Fruit fly (Drosophila melanogaster): Measurements from ENCODE around the gene fid.

Gene fid

DNA sequence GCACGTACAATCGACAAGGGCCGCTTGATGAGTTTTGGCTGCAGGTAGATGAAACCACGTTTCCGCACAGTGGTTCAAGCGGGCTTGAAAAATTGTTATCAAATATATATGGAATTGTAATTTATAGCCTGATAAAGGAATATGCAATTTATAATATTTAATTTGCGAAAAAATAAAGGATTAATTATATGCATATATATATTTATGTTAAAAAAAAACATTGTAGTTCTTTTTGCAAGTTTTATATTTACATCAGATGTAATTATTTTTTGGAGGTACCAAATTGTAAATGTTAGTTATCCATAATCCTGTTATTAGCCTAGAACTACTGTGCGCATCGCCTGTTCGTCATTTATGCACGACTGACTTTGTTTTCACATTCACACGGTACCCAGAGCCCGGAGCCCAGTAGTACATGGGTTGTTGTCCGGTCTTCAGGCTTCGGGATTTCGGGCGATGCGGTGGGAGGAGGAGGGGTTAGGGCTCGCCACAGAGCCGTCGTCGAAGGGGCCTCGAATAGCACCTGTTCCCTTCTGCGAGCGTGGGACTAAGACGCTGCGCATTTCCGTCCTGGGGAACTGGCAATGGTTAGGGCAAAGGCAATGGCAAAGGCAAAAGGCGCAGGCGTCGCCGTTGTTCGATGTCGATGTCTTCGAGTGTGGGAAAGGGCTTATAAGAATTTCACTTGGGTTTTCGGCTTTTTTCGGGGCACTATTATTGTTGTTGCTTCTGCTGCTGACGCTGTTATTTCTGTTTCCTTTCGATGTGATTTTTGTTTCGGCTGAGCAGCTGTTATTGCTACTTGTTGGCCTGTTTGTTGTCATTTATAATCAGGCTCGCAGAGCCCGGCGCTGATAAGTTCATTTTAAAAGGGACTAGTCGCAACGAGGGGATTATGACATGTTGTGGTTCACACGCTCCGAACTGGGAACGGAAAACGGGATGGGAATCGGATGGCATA, 48.2 kb downstream of the fid start (continued):
- TF ChIP-seq slp2 (GFP tag; optimal IDR thresholded peaks at IDR 0.05): no peak
- TF ChIP-seq CG2875 (GFP tag; optimal IDR thresholded peaks at IDR 0.05): peak; percentile 86
- no peak for TF ChIP-seq Tbp (GFP tag; optimal IDR thresholded peaks at IDR 0.05)
- TF ChIP-seq chinmo (GFP tag; IDR thresholded peaks at IDR 0.05; ENCODE audit: partially characterized antibody): no peak
- 0 out of 2 replicates have a peak, but pooled peaks have one; percentile 7 for TF ChIP-seq CG16779 (GFP tag; IDR thresholded peaks at IDR 0.05)
- peak; percentile 53 for TF ChIP-seq CG4328 (GFP tag; optimal IDR thresholded peaks at IDR 0.05)
- no peak for TF ChIP-seq tup (GFP tag; optimal IDR thresholded peaks at IDR 0.05)
- no peak for TF ChIP-seq Myb (GFP tag; optimal IDR thresholded peaks at IDR 0.05)
- TF ChIP-seq Dref (GFP tag; IDR thresholded peaks at IDR 0.05): no peak
- peak; percentile 56; the same call in 1 of the 2 replicates for TF ChIP-seq CG8765 (GFP tag; IDR thresholded peaks at IDR 0.05)
- no peak for TF ChIP-seq pan (optimal IDR thresholded peaks at IDR 0.05)
- TF ChIP-seq pan (GFP tag; optimal IDR thresholded peaks at IDR 0.05 in 1 of 2, IDR thresholded peaks at IDR 0.05 in 1 of 2): peak in 1 of 2 experiments; percentile 34
- TF ChIP-seq CG9817 (tag; optimal IDR thresholded peaks at IDR 0.05): no peak
- TF ChIP-seq CG43689 (GFP tag; IDR thresholded peaks at IDR 0.05): no peak
- TF ChIP-seq gcm2 (GFP tag; optimal IDR thresholded peaks at IDR 0.05): no peak
- peak; percentile 86 for TF ChIP-seq CG2202 (tag; optimal IDR thresholded peaks at IDR 0.05)
- TF ChIP-seq CG10654 (GFP tag; optimal IDR thresholded peaks at IDR 0.05): peak; percentile 35
- TF ChIP-seq gem (tag; optimal IDR thresholded peaks at IDR 0.05): peak; percentile 95
- no peak for TF ChIP-seq CG13894 (tag; optimal IDR thresholded peaks at IDR 0.05)
- TF ChIP-seq CG31224 (GFP tag; IDR thresholded peaks at IDR 0.05): no peak
- TF ChIP-seq inv (GFP tag; IDR thresholded peaks at IDR 0.05; ENCODE audit: partially characterized antibody): no peak
- TF ChIP-seq NC2β (GFP tag; optimal IDR thresholded peaks at IDR 0.05): no peak
- peak; percentile 97 for TF ChIP-seq CG2712 (tag; optimal IDR thresholded peaks at IDR 0.05)
- peak; percentile 94 for TF ChIP-seq CG7556 (GFP tag; optimal IDR thresholded peaks at IDR 0.05)
- peak; percentile 82 for TF ChIP-seq ac (GFP tag; optimal IDR thresholded peaks at IDR 0.05)
- peak; percentile 74 for TF ChIP-seq CG30020 (tag; optimal IDR thresholded peaks at IDR 0.05)
- TF ChIP-seq HLH54F (GFP tag; optimal IDR thresholded peaks at IDR 0.05): no peak
- no peak for TF ChIP-seq btn (GFP tag; optimal IDR thresholded peaks at IDR 0.05)
- no peak for TF ChIP-seq yki (optimal IDR thresholded peaks at IDR 0.05)
- peak; percentile 61 for TF ChIP-seq CG10431 (GFP tag; optimal IDR thresholded peaks at IDR 0.05)
- no peak for TF ChIP-seq CG13624 (GFP tag; optimal IDR thresholded peaks at IDR 0.05)
- peak; percentile 36 for TF ChIP-seq kah (GFP tag; optimal IDR thresholded peaks at IDR 0.05)
- TF ChIP-seq CG8281 (tag; optimal IDR thresholded peaks at IDR 0.05): peak; percentile 47
- TF ChIP-seq Bteb2 (GFP tag; optimal IDR thresholded peaks at IDR 0.05): no peak
- TF ChIP-seq zen2 (GFP tag; IDR thresholded peaks at IDR 0.05; ENCODE audit: partially characterized antibody): no peak
- no peak for TF ChIP-seq ase (GFP tag; IDR thresholded peaks at IDR 0.05)
- TF ChIP-seq CG12769 (tag; optimal IDR thresholded peaks at IDR 0.05): no peak
- TF ChIP-seq vfl (GFP tag; optimal IDR thresholded peaks at IDR 0.05): peak; percentile 21
- TF ChIP-seq nau (GFP tag; optimal IDR thresholded peaks at IDR 0.05): peak; percentile 55
- peak; percentile 91 for TF ChIP-seq Spps (tag; optimal IDR thresholded peaks at IDR 0.05)
- TF ChIP-seq lola (GFP tag; optimal IDR thresholded peaks at IDR 0.05): peak in 1 of 3 experiments; percentile 99
- 0 out of 3 replicates have a peak, but pooled peaks have one; percentile 55 for TF ChIP-seq CG7357 (GFP tag; IDR thresholded peaks at IDR 0.05)
- no peak for TF ChIP-seq toy (GFP tag; IDR thresholded peaks at IDR 0.05)
- peak; percentile 58 for TF ChIP-seq HLH3B (GFP tag; IDR thresholded peaks at IDR 0.05)
- TF ChIP-seq CG1024 (GFP tag; IDR thresholded peaks at IDR 0.05): no peak
- peak; percentile 77 for TF ChIP-seq Vsx1 (GFP tag; optimal IDR thresholded peaks at IDR 0.05)
- peak; percentile 73 for TF ChIP-seq Abd-B (GFP tag; optimal IDR thresholded peaks at IDR 0.05)
- TF ChIP-seq B-H1 (GFP tag; IDR thresholded peaks at IDR 0.05): peak; percentile 30; the same call in 1 of the 3 replicates
- no peak for TF ChIP-seq Dad (GFP tag; optimal IDR thresholded peaks at IDR 0.05)
